Fruit fly (Drosophila melanogaster) whole organism, embryonic: ENCODE data around the gene CG32819.

Source experiments
- B-H2 ChIP-seq: fragments of 200-800 bp; sonication (Bioruptor generic); optimal IDR thresholded peaks from 2 replicates; lab custom pipeline; 2018; ENCODE audit warnings: missing biosample characterization, mild to moderate bottlenecking, missing genetic modification characterization
- Bdp1 ChIP-seq: fragments of 200-800 bp; sonication (Bioruptor generic); optimal IDR thresholded peaks from 3 replicates; lab custom pipeline; 2016; ENCODE audit warnings: missing biosample characterization, missing genetic modification characterization
- CG10959 ChIP-seq: fragments of 200-800 bp; sonication (Bioruptor generic); IDR thresholded peaks from 2 replicates; pipeline ENCODE4 v1.3.6; 2022; ENCODE audit warnings: missing biosample characterization, missing genetic modification characterization
- CG11085 ChIP-seq: fragments of 200-800 bp; sonication (Bioruptor generic); IDR thresholded peaks from 2 replicates; pipeline ENCODE4 v1.3.6; 2022; ENCODE audit warnings: missing biosample characterization, missing genetic modification characterization
- CG11093 ChIP-seq: fragments of 200-800 bp; sonication (Bioruptor generic); IDR thresholded peaks from 3 replicates; pipeline ENCODE4 v1.3.6; 2022; ENCODE audit warnings: missing biosample characterization, missing genetic modification characterization
- CG11456 ChIP-seq: fragments of 200-800 bp; sonication (Bioruptor generic); IDR thresholded peaks from 3 replicates; pipeline ENCODE4 v1.3.6; 2022; ENCODE audit warnings: missing biosample characterization, missing genetic modification characterization
- CG12236 ChIP-seq: fragments of 200-800 bp; sonication (Bioruptor generic); optimal IDR thresholded peaks from 2 replicates; lab custom pipeline; 2016; ENCODE audit warnings: missing biosample characterization, missing genetic modification characterization
- CG16813 ChIP-seq: fragments of 200-800 bp; sonication (Bioruptor generic); IDR thresholded peaks from 3 replicates; pipeline ENCODE4 v1.3.6; 2022; ENCODE audit warnings: missing biosample characterization, missing genetic modification characterization; ENCODE audit not compliant: partially characterized antibody
- CG17385 ChIP-seq: fragments of 200-800 bp; sonication (Bioruptor generic); optimal IDR thresholded peaks from 3 replicates; lab custom pipeline; 2018; ENCODE audit warnings: missing biosample characterization, mild to moderate bottlenecking, missing genetic modification characterization
- CG30020 ChIP-seq: fragments of 200-800 bp; optimal IDR thresholded peaks from 2 replicates; lab custom pipeline; 2019; ENCODE audit warnings: missing biosample characterization, mild to moderate bottlenecking, missing genetic modification characterization, moderate library complexity
- CG31224 ChIP-seq: fragments of 200-800 bp; sonication (Bioruptor generic); IDR thresholded peaks from 2 replicates; pipeline ENCODE4 v1.3.6; 2022; ENCODE audit warnings: missing biosample characterization, missing genetic modification characterization
- CG31388 ChIP-seq: fragments of 200-800 bp; sonication (Bioruptor generic); optimal IDR thresholded peaks from 2 replicates; lab custom pipeline; 2016; ENCODE audit warnings: missing biosample characterization, missing genetic modification characterization
- CG32772 ChIP-seq: fragments of 200-800 bp; sonication (Bioruptor generic); IDR thresholded peaks from 2 replicates; pipeline ENCODE4 v1.3.6; 2022; ENCODE audit warnings: missing biosample characterization, missing genetic modification characterization
- CG3995 ChIP-seq: fragments of 200-800 bp; sonication (Bioruptor generic); optimal IDR thresholded peaks from 3 replicates; lab custom pipeline; 2016; ENCODE audit warnings: missing biosample characterization, missing genetic modification characterization
- CG4328 ChIP-seq: fragments of 200-800 bp; sonication (Bioruptor generic); optimal IDR thresholded peaks from 3 replicates; lab custom pipeline; 2017; ENCODE audit warnings: missing biosample characterization, missing genetic modification reagents, missing genetic modification characterization
- CG4617 ChIP-seq: fragments of 200-800 bp; sonication (Bioruptor generic); optimal IDR thresholded peaks from 3 replicates; lab custom pipeline; 2016; ENCODE audit warnings: missing biosample characterization, missing genetic modification characterization, borderline replicate concordance
- CG7357 ChIP-seq: fragments of 200-800 bp; sonication (Bioruptor generic); IDR thresholded peaks from 3 replicates; pipeline ENCODE4 v1.3.6; 2022; ENCODE audit warnings: missing biosample characterization, missing genetic modification characterization
- CG7745 ChIP-seq: fragments of 200-800 bp; sonication (Bioruptor generic); optimal IDR thresholded peaks from 2 replicates; lab custom pipeline; 2018; ENCODE audit warnings: missing biosample characterization, mild to moderate bottlenecking, missing genetic modification characterization, moderate library complexity
- CG8388 ChIP-seq: fragments of 200-800 bp; sonication (Bioruptor generic); optimal IDR thresholded peaks from 2 replicates; lab custom pipeline; 2019; ENCODE audit warnings: missing biosample characterization, mild to moderate bottlenecking, missing genetic modification characterization, moderate library complexity
- CG8478 ChIP-seq: fragments of >200 bp; optimal IDR thresholded peaks from 2 replicates; lab custom pipeline; 2018
- CG9876 ChIP-seq: fragments of 200-800 bp; sonication (Bioruptor generic); optimal IDR thresholded peaks from 2 replicates; lab custom pipeline; 2016; ENCODE audit warnings: missing biosample characterization, missing genetic modification characterization
- Dll ChIP-seq: fragments of 200-800 bp; sonication (Bioruptor generic); IDR thresholded peaks from 4 replicates; pipeline ENCODE4 v1.3.6; 2022; ENCODE audit warnings: missing biosample characterization, missing genetic modification characterization; ENCODE audit not compliant: partially characterized antibody
- Gug ChIP-seq: fragments of 200-800 bp; sonication (Bioruptor generic); IDR thresholded peaks from 4 replicates; pipeline ENCODE4 v1.3.6; 2022; ENCODE audit warnings: missing biosample characterization, missing genetic modification characterization
- H15 ChIP-seq: fragments of 200-800 bp; sonication (Bioruptor generic); IDR thresholded peaks from 3 replicates; pipeline ENCODE4 v1.3.6; 2022; ENCODE audit warnings: missing biosample characterization, missing genetic modification characterization
- HLH54F ChIP-seq: fragments of 200-800 bp; sonication (Bioruptor generic); optimal IDR thresholded peaks from 3 replicates; lab custom pipeline; 2016; ENCODE audit warnings: missing biosample characterization, missing genetic modification characterization
- Hr3 ChIP-seq: fragments of 200-800 bp; sonication (Bioruptor generic); optimal IDR thresholded peaks from 3 replicates; lab custom pipeline; 2016; ENCODE audit warnings: missing biosample characterization, missing genetic modification characterization
- MBD-R2 ChIP-seq: fragments of 200-800 bp; sonication (Bioruptor generic); IDR thresholded peaks from 2 replicates; pipeline ENCODE4 v1.3.6; 2022; ENCODE audit warnings: missing biosample characterization, missing genetic modification characterization
- Med ChIP-seq: fragments of 200-800 bp; sonication (Bioruptor generic); peaks from one replicate; lab custom pipeline; 2016; ENCODE audit warnings: missing biosample characterization, missing genetic modification characterization, mild to moderate bottlenecking, inconsistent platforms, moderate library complexity
- NFAT ChIP-seq: fragments of 200-800 bp; sonication (Bioruptor generic); IDR thresholded peaks from 2 replicates; pipeline ENCODE4 v1.3.6; 2022; ENCODE audit warnings: missing biosample characterization, missing genetic modification characterization
- Pdp1 ChIP-seq, 2 experiments: fragments of 200-800 bp; sonication (Bioruptor generic); optimal IDR thresholded peaks; 3 replicates each; lab custom pipeline; 2016; ENCODE audit warnings: missing biosample characterization in 2 of 2, missing genetic modification characterization in 2 of 2, mild to moderate bottlenecking in 1 of 2, moderate library complexity in 1 of 2
- Ptx1 ChIP-seq: fragments of 200-800 bp; sonication (Bioruptor generic); IDR thresholded peaks from 2 replicates; pipeline ENCODE4 v1.3.6; 2022; ENCODE audit warnings: missing biosample characterization, missing genetic modification characterization
- Ssrp ChIP-seq: fragments of 200-800 bp; sonication (Bioruptor generic); optimal IDR thresholded peaks from 2 replicates; lab custom pipeline; 2018; ENCODE audit warnings: missing biosample characterization, mild to moderate bottlenecking, missing genetic modification characterization, moderate library complexity
- Taf1 ChIP-seq: fragments of 200-800 bp; sonication (Bioruptor generic); IDR thresholded peaks from 2 replicates; pipeline ENCODE4 v1.3.6; 2022; ENCODE audit warnings: missing biosample characterization, missing genetic modification characterization
- Xbp1 ChIP-seq: fragments of 200-800 bp; sonication (Bioruptor generic); optimal IDR thresholded peaks from 3 replicates; lab custom pipeline; 2016; ENCODE audit warnings: missing biosample characterization, mild to moderate bottlenecking, missing genetic modification characterization
- YL-1 ChIP-seq: fragments of 200-800 bp; sonication (Bioruptor generic); optimal IDR thresholded peaks from 3 replicates; lab custom pipeline; 2017; ENCODE audit warnings: missing biosample characterization, mild to moderate bottlenecking, missing genetic modification characterization
- ac ChIP-seq: fragments of 200-800 bp; sonication (Bioruptor generic); optimal IDR thresholded peaks from 3 replicates; lab custom pipeline; 2017; ENCODE audit warnings: missing biosample characterization, mild to moderate bottlenecking, missing genetic modification characterization
- al ChIP-seq: fragments of 200-800 bp; sonication (Bioruptor generic); IDR thresholded peaks from 2 replicates; pipeline ENCODE4 v1.3.6; 2022; ENCODE audit warnings: missing biosample characterization, missing genetic modification characterization
- bigmax ChIP-seq: fragments of 200-800 bp; sonication (Bioruptor generic); optimal IDR thresholded peaks from 2 replicates; lab custom pipeline; 2018; ENCODE audit warnings: missing biosample characterization, mild to moderate bottlenecking, missing genetic modification characterization
- caup ChIP-seq: fragments of 200-800 bp; sonication (Bioruptor generic); optimal IDR thresholded peaks from 3 replicates; lab custom pipeline; 2017; ENCODE audit warnings: missing biosample characterization, mild to moderate bottlenecking, missing genetic modification characterization, moderate library complexity; ENCODE audit not compliant: severe bottlenecking
- cg ChIP-seq: fragments of 200-800 bp; sonication (Bioruptor generic); optimal IDR thresholded peaks from 3 replicates; lab custom pipeline; 2019; ENCODE audit warnings: missing biosample characterization, mild to moderate bottlenecking, missing genetic modification characterization, moderate library complexity
- dmrt11E ChIP-seq: fragments of 200-800 bp; sonication (Bioruptor generic); optimal IDR thresholded peaks from 3 replicates; lab custom pipeline; 2018; ENCODE audit warnings: missing biosample characterization, mild to moderate bottlenecking, missing genetic modification characterization, moderate library complexity
- ems ChIP-seq: fragments of 200-800 bp; sonication (Bioruptor generic); optimal IDR thresholded peaks from 3 replicates; lab custom pipeline; 2016; ENCODE audit warnings: missing biosample characterization, missing genetic modification characterization
- esg ChIP-seq: fragments of 200-800 bp; sonication (Bioruptor generic); conservative IDR thresholded peaks from 2 replicates; pipeline ENCODE4 v1.3.6; 2022; ENCODE audit warnings: missing biosample characterization, missing genetic modification characterization
- eve ChIP-seq, 2 experiments: fragments of >200 bp; optimal IDR thresholded peaks; 2 replicates each; lab custom pipeline; 2017; ENCODE audit warnings: missing biosample characterization in 2 of 2, missing genetic modification characterization in 2 of 2
- gsb ChIP-seq: fragments of 200-800 bp; sonication (Bioruptor generic); IDR thresholded peaks from 2 replicates; pipeline ENCODE4 v1.3.6; 2022; ENCODE audit warnings: missing biosample characterization, missing genetic modification characterization
- lab ChIP-seq: fragments of 200-800 bp; sonication (Bioruptor generic); optimal IDR thresholded peaks from 3 replicates; lab custom pipeline; 2017; ENCODE audit warnings: missing biosample characterization, missing genetic modification characterization, mild to moderate bottlenecking, moderate library complexity, missing genetic modification reagents
- ranshi ChIP-seq: fragments of 200-800 bp; sonication (Bioruptor generic); IDR thresholded peaks from 2 replicates; pipeline ENCODE4 v1.3.6; 2022; ENCODE audit warnings: missing biosample characterization, missing genetic modification characterization
- sens-2 ChIP-seq: fragments of 200-800 bp; sonication (Bioruptor generic); IDR thresholded peaks from 2 replicates; pipeline ENCODE4 v1.3.6; 2022; ENCODE audit warnings: missing biosample characterization, missing genetic modification characterization
- sisA ChIP-seq: fragments of 200-800 bp; sonication (Bioruptor generic); IDR thresholded peaks from 2 replicates; pipeline ENCODE4 v1.3.6; 2022; ENCODE audit warnings: missing biosample characterization, missing genetic modification characterization
- stwl ChIP-seq: fragments of 200-800 bp; sonication (Bioruptor generic); optimal IDR thresholded peaks from 3 replicates; lab custom pipeline; 2018; ENCODE audit warnings: missing biosample characterization, mild to moderate bottlenecking, missing genetic modification characterization, moderate library complexity
- twi ChIP-seq: fragments of 200-800 bp; optimal IDR thresholded peaks from 2 replicates; lab custom pipeline; 2019; ENCODE audit warnings: missing biosample characterization, mild to moderate bottlenecking, missing genetic modification characterization, moderate library complexity
- yki ChIP-seq: fragments of >200 bp; optimal IDR thresholded peaks from 3 replicates; lab custom pipeline; 2018

The CG32819 gene

DNA sequence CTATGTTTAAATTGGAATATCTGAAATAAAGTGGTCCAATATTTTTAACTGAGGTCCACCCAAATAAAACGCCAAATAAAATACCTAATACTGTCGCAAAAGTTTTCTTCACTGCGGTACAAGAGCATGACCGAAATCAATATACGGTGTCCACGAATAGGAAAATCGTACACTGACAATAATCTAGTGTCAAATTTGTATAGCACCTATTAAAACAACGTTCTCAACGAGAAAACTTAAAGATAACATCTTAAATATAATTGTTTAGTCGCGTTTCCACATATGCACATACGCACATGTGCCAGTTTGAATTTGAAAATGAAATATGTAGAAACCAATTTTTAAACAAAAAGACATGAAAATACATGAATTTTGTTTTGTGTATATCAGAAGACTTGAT lies 10.5 kb upstream of the CG32819 start (continued):
- TF ChIP-seq NFAT (no peak), CG16813 (GFP tag; lab: Robert Waterston, UW) (no peak), Med (GFP tag; lab: Kevin White, UChicago) (no peak), CG4617 (peak; percentile 5), CG7745 (tag; lab: Kevin White, UChicago) (no peak), ranshi (peak; percentile 64; the same call in 1 of the 2 replicates), CG8478 (no peak), Pdp1 (GFP tag; optimal IDR thresholded peaks at IDR 0.05; lab: Kevin White, UChicago) (peak; percentile 60 to 61), CG11085 (no peak), CG31388 (GFP tag; lab: Kevin White, UChicago) (no peak), CG31224 (GFP tag; lab: Robert Waterston, UW) (0 out of 2 replicates have a peak, but pooled peaks have one; percentile 18), caup (GFP tag; lab: Kevin White, UChicago) (peak; percentile 47), YL-1 (GFP tag; lab: Kevin White, UChicago) (no peak), sens-2 (no peak), CG11456 (no peak), CG30020 (tag; lab: Kevin White, UChicago) (peak; percentile 73), HLH54F (peak; percentile 35), CG10959 (GFP tag; lab: Robert Waterston, UW) (no peak), sisA (GFP tag; lab: Robert Waterston, UW) (no peak), stwl (tag; lab: Kevin White, UChicago) (peak; percentile 14), Hr3 (peak; percentile 63), CG7357 (GFP tag; lab: Robert Waterston, UW) (no peak), Ssrp (tag; lab: Kevin White, UChicago) (peak; percentile 77), Gug (GFP tag; lab: Robert Waterston, UW) (peak; percentile 34; the same call in 1 of the 4 replicates), al (GFP tag; lab: Robert Waterston, UW) (no peak), eve (GFP tag; optimal IDR thresholded peaks at IDR 0.05; lab: Kevin White, UChicago) (peak in 1 of 2 experiments; percentile 85), gsb (GFP tag; lab: Robert Waterston, UW) (no peak), CG8388 (GFP tag; lab: Kevin White, UChicago) (peak; percentile 73), CG3995 (GFP tag; lab: Kevin White, UChicago) (no peak), Taf1 (GFP tag; lab: Robert Waterston, UW) (no peak), ac (GFP tag; lab: Kevin White, UChicago) (peak; percentile 9), ems (peak; percentile 68), CG4328 (GFP tag; lab: Kevin White, UChicago) (peak; percentile 63), esg (peak; percentile 59), Dll (no peak), lab (GFP tag; lab: Kevin White, UChicago) (peak; percentile 69), H15 (GFP tag; lab: Robert Waterston, UW) (no peak), CG17385 (GFP tag; lab: Kevin White, UChicago) (peak; percentile 71), dmrt11E (tag; lab: Kevin White, UChicago) (peak; percentile 82), B-H2 (GFP tag; lab: Kevin White, UChicago) (no peak), MBD-R2 (GFP tag; lab: Robert Waterston, UW) (peak; percentile 40; the same call in 1 of the 2 replicates), twi (tag; lab: Kevin White, UChicago) (peak; percentile 67), bigmax (no peak), yki (lab: Kevin White, UChicago) (no peak), Bdp1 (GFP tag; lab: Kevin White, UChicago) (no peak), CG9876 (no peak), CG32772 (no peak), Xbp1 (GFP tag; lab: Kevin White, UChicago) (peak; percentile 80), Ptx1 (GFP tag; lab: Robert Waterston, UW) (peak; percentile 48), CG12236 (GFP tag; lab: Kevin White, UChicago) (peak; percentile 45), cg (GFP tag; lab: Kevin White, UChicago) (no peak), CG11093 (peak; percentile 63)
